Worm (Caenorhabditis elegans): ENCODE measurements around the gene F46C3.2.
"Not testable (repeated sequence)": the region's sequence is repeated elsewhere in the genome, so short reads cannot be mapped to it uniquely, and the experiment has no call there.

Gene F46C3.2

ce11 chrX:11454231-11454630, 35.7 kb upstream of the F46C3.2 start, which contains the start of gene F48C5.2:
Gene F48C5.2, minus strand, starts transcription at chrX:11454331.
- TF ChIP-seq pat-9 (tag; optimal IDR thresholded peaks at IDR 0.05) (no peak), ceh-31 (tag; optimal IDR thresholded peaks at IDR 0.05) (peak; percentile 10)

ce11 chrX:11452316-11452715, 33.7 kb upstream of the F46C3.2 start:
- TF ChIP-seq dve-1 (tag; optimal IDR thresholded peaks at IDR 0.05) (no peak), C38D4.7 (GFP tag; optimal IDR thresholded peaks at IDR 0.05) (no peak), pqm-1 (tag; optimal IDR thresholded peaks at IDR 0.05) (no peak), K02D7.2 (tag; optimal IDR thresholded peaks at IDR 0.05) (no peak), ama-1 (optimal IDR thresholded peaks at IDR 0.05) (no peak), hlh-30 (tag; optimal IDR thresholded peaks at IDR 0.05; ENCODE audit: insufficient read depth) (no peak), ceh-31 (tag; optimal IDR thresholded peaks at IDR 0.05) (no peak), pha-4 (tag; optimal IDR thresholded peaks at IDR 0.05) (no peak), npax-4 (tag; optimal IDR thresholded peaks at IDR 0.05) (no peak), sox-4 (tag; optimal IDR thresholded peaks at IDR 0.05) (no peak), ztf-16 (tag; optimal IDR thresholded peaks at IDR 0.05) (no peak), ceh-22 (tag; optimal IDR thresholded peaks at IDR 0.05) (no peak), K09A11.1 (tag; optimal IDR thresholded peaks at IDR 0.05; ENCODE audit: insufficient read depth) (no peak), tbx-2 (tag; optimal IDR thresholded peaks at IDR 0.05) (no peak), ahr-1 (tag; optimal IDR thresholded peaks at IDR 0.05) (no peak), ttx-3 (tag; optimal IDR thresholded peaks at IDR 0.05) (no peak), rnt-1 (tag; optimal IDR thresholded peaks at IDR 0.05) (no peak), ceh-6 (GFP tag; optimal IDR thresholded peaks at IDR 0.05) (no peak), nhr-11 (tag; optimal IDR thresholded peaks at IDR 0.05) (no peak)

- no peak for TF ChIP-seq lin-11 (tag; optimal IDR thresholded peaks at IDR 0.05)
These were observed 31.7 kb upstream of the F46C3.2 start for ce11 chrX:11450261-11450660.

ce11 chrX:11447695-11448094, 29.1 kb upstream of the F46C3.2 start:
- no peak for TF ChIP-seq hlh-6 (tag; optimal IDR thresholded peaks at IDR 0.05)
- no peak for TF ChIP-seq hlh-8 (tag; optimal IDR thresholded peaks at IDR 0.05)
- no peak for TF ChIP-seq pax-1 (tag; optimal IDR thresholded peaks at IDR 0.05)
- peak; percentile 21 for TF ChIP-seq elt-2 (tag; optimal IDR thresholded peaks at IDR 0.05)
- TF ChIP-seq pqm-1 (tag; optimal IDR thresholded peaks at IDR 0.05), result no peak
- no peak for TF ChIP-seq hlh-13 (GFP tag; optimal IDR thresholded peaks at IDR 0.05)
- no peak for TF ChIP-seq unc-55 (GFP tag; optimal IDR thresholded peaks at IDR 0.05)
- TF ChIP-seq ama-1 (optimal IDR thresholded peaks at IDR 0.05), result no peak

ce11 chrX:11446535-11446934, 28.0 kb upstream of the F46C3.2 start, which contains the start of gene igeg-2:
Gene igeg-2, minus strand, starts transcription at chrX:11446635.
- TF ChIP-seq F13H6.1 (tag; optimal IDR thresholded peaks at IDR 0.05) (no peak), fax-1 (tag; optimal IDR thresholded peaks at IDR 0.05) (no peak), ceh-18 (tag; optimal IDR thresholded peaks at IDR 0.05) (no peak)

ce11 chrX:11439740-11440139, 21.2 kb upstream of the F46C3.2 start, which contains the start of gene F46C3.7:
Gene F46C3.7, plus strand, starts transcription at chrX:11440040.
- TF ChIP-seq unc-3 (GFP tag; conservative IDR thresholded peaks at IDR 0.05); unc-3 (tag; optimal IDR thresholded peaks at IDR 0.05); ceh-34 (tag; optimal IDR thresholded peaks at IDR 0.05); nfya-1 (tag; optimal IDR thresholded peaks at IDR 0.05): not testable (repeated sequence)

Data from whole organism, late embryonic.